Worm (Caenorhabditis elegans): ENCODE measurements around the gene dmsr-3.

- TF ChIP-seq mep-1 (tag; optimal IDR thresholded peaks at IDR 0.05) (no peak), snpc-4 (tag; optimal IDR thresholded peaks at IDR 0.05) (no peak), skn-1 (tag; optimal IDR thresholded peaks at IDR 0.05) (no peak)
These were observed 20.1 kb upstream of the dmsr-3 start, which contains the start of gene Y48C3A.12 for ce11 chrII:13376112-13376511.
